Fruit fly (Drosophila melanogaster) whole organism, embryonic: ENCODE data around the gene Dop1R2.

Experiments
- ATbp ChIP-seq: fragments of 200-800 bp; sonication (Bioruptor generic); optimal IDR thresholded peaks from 2 replicates; lab custom pipeline; 2017; ENCODE audit warnings: missing biosample characterization, mild to moderate bottlenecking, missing genetic modification characterization, missing genetic modification reagents
- Bteb2 ChIP-seq: fragments of 200-800 bp; sonication (Bioruptor generic); optimal IDR thresholded peaks from 2 replicates; lab custom pipeline; 2016; ENCODE audit warnings: missing biosample characterization, missing genetic modification characterization
- CG10543 ChIP-seq: fragments of 200-800 bp; sonication (Bioruptor generic); optimal IDR thresholded peaks from 3 replicates; lab custom pipeline; 2017; ENCODE audit warnings: missing biosample characterization, mild to moderate bottlenecking, missing genetic modification characterization, moderate library complexity
- CG10654 ChIP-seq: fragments of 200-800 bp; sonication (Bioruptor generic); optimal IDR thresholded peaks from 2 replicates; lab custom pipeline; 2016; ENCODE audit warnings: missing biosample characterization, missing genetic modification characterization
- CG11247 ChIP-seq: fragments of 200-800 bp; sonication (Bioruptor generic); IDR thresholded peaks from 2 replicates; pipeline ENCODE4 v1.3.6; 2022; ENCODE audit warnings: missing biosample characterization, missing genetic modification characterization
- CG11696 ChIP-seq: fragments of 200-800 bp; sonication (Bioruptor generic); IDR thresholded peaks from 2 replicates; pipeline ENCODE4 v1.3.6; 2022; ENCODE audit warnings: missing biosample characterization, missing genetic modification characterization
- CG12155 ChIP-seq: fragments of 200-800 bp; sonication (Bioruptor generic); optimal IDR thresholded peaks from 3 replicates; lab custom pipeline; 2016; ENCODE audit warnings: missing biosample characterization, missing genetic modification characterization
- CG12236 ChIP-seq: fragments of 200-800 bp; sonication (Bioruptor generic); optimal IDR thresholded peaks from 2 replicates; lab custom pipeline; 2016; ENCODE audit warnings: missing biosample characterization, missing genetic modification characterization
- CG12769 ChIP-seq: fragments of 200-800 bp; sonication (Bioruptor generic); optimal IDR thresholded peaks from 2 replicates; lab custom pipeline; 2019; ENCODE audit warnings: missing biosample characterization, mild to moderate bottlenecking, missing genetic modification characterization, moderate library complexity
- CG14050 ChIP-seq: fragments of 200-800 bp; sonication (Bioruptor generic); IDR thresholded peaks from 3 replicates; pipeline ENCODE4 v1.3.6; 2022; ENCODE audit warnings: missing biosample characterization, missing genetic modification characterization
- CG17328 ChIP-seq: fragments of 200-800 bp; sonication (Bioruptor generic); IDR thresholded peaks from 2 replicates; pipeline ENCODE4 v1.3.6; 2022; ENCODE audit warnings: missing biosample characterization, missing genetic modification characterization
- CG17802 ChIP-seq: fragments of 200-800 bp; sonication (Bioruptor generic); optimal IDR thresholded peaks from 2 replicates; lab custom pipeline; 2018; ENCODE audit warnings: missing biosample characterization, mild to moderate bottlenecking, missing genetic modification characterization, moderate library complexity
- CG2712 ChIP-seq: fragments of 200-800 bp; optimal IDR thresholded peaks from 3 replicates; lab custom pipeline; 2019; ENCODE audit warnings: missing biosample characterization, mild to moderate bottlenecking, missing genetic modification characterization, moderate library complexity
- CG30403 ChIP-seq: fragments of 200-800 bp; sonication (Bioruptor generic); optimal IDR thresholded peaks from 3 replicates; lab custom pipeline; 2016; ENCODE audit warnings: missing biosample characterization, missing genetic modification characterization
- CG31224 ChIP-seq: fragments of 200-800 bp; sonication (Bioruptor generic); IDR thresholded peaks from 2 replicates; pipeline ENCODE4 v1.3.6; 2022; ENCODE audit warnings: missing biosample characterization, missing genetic modification characterization
- CG43689 ChIP-seq: fragments of 200-800 bp; sonication (Bioruptor generic); IDR thresholded peaks from 2 replicates; pipeline ENCODE4 v1.3.6; 2022; ENCODE audit warnings: missing biosample characterization, missing genetic modification characterization
- CG4424 ChIP-seq: fragments of 200-800 bp; sonication (Bioruptor generic); optimal IDR thresholded peaks from 3 replicates; lab custom pipeline; 2016; ENCODE audit warnings: missing biosample characterization, missing genetic modification characterization
- CG7271 ChIP-seq: fragments of 200-800 bp; sonication (Bioruptor generic); optimal IDR thresholded peaks from 2 replicates; lab custom pipeline; 2018; ENCODE audit warnings: missing biosample characterization, mild to moderate bottlenecking, missing genetic modification characterization, moderate library complexity
- CG8924 ChIP-seq: fragments of 200-800 bp; optimal IDR thresholded peaks from 3 replicates; lab custom pipeline; 2019; ENCODE audit warnings: missing biosample characterization, mild to moderate bottlenecking, missing genetic modification characterization, moderate library complexity
- CG9727 ChIP-seq: fragments of 200-800 bp; sonication (Bioruptor generic); optimal IDR thresholded peaks from 3 replicates; lab custom pipeline; 2017; ENCODE audit warnings: missing biosample characterization, mild to moderate bottlenecking, missing genetic modification characterization
- D19B ChIP-seq: fragments of 200-800 bp; sonication (Bioruptor generic); optimal IDR thresholded peaks from 2 replicates; lab custom pipeline; 2017; ENCODE audit warnings: missing biosample characterization, mild to moderate bottlenecking, missing genetic modification characterization
- Dll ChIP-seq: fragments of 200-800 bp; sonication (Bioruptor generic); IDR thresholded peaks from 4 replicates; pipeline ENCODE4 v1.3.6; 2022; ENCODE audit warnings: missing biosample characterization, missing genetic modification characterization; ENCODE audit not compliant: partially characterized antibody
- Fer1 ChIP-seq: fragments of 200-800 bp; sonication (Bioruptor generic); optimal IDR thresholded peaks from 2 replicates; lab custom pipeline; 2017; ENCODE audit warnings: missing biosample characterization, mild to moderate bottlenecking, missing genetic modification characterization
- Hand ChIP-seq: fragments of 200-800 bp; sonication (Bioruptor generic); optimal IDR thresholded peaks from 2 replicates; lab custom pipeline; 2017; ENCODE audit warnings: mild to moderate bottlenecking, missing biosample characterization, missing genetic modification reagents, missing genetic modification characterization
- Jarid2 ChIP-seq: fragments of 200-800 bp; sonication (Bioruptor generic); optimal IDR thresholded peaks from 3 replicates; lab custom pipeline; 2017; ENCODE audit warnings: mild to moderate bottlenecking, missing biosample characterization, missing genetic modification reagents, missing genetic modification characterization
- Lim3 ChIP-seq: fragments of 200-800 bp; sonication (Bioruptor generic); IDR thresholded peaks from 2 replicates; pipeline ENCODE4 v1.3.6; 2022; ENCODE audit warnings: missing biosample characterization, missing genetic modification characterization
- MBD-R2 ChIP-seq: fragments of 200-800 bp; sonication (Bioruptor generic); IDR thresholded peaks from 2 replicates; pipeline ENCODE4 v1.3.6; 2022; ENCODE audit warnings: missing biosample characterization, missing genetic modification characterization
- Myb ChIP-seq: fragments of 200-800 bp; sonication (Bioruptor generic); optimal IDR thresholded peaks from 2 replicates; lab custom pipeline; 2016; ENCODE audit warnings: missing biosample characterization, missing genetic modification characterization
- Oli ChIP-seq: fragments of 200-800 bp; sonication (Bioruptor generic); optimal IDR thresholded peaks from 2 replicates; lab custom pipeline; 2018; ENCODE audit warnings: missing biosample characterization, mild to moderate bottlenecking, missing genetic modification characterization, moderate library complexity
- Sox102F ChIP-seq: fragments of 200-800 bp; sonication (Bioruptor generic); optimal IDR thresholded peaks from 2 replicates; lab custom pipeline; 2018; ENCODE audit warnings: missing biosample characterization, mild to moderate bottlenecking, missing genetic modification characterization, moderate library complexity
- ab ChIP-seq: fragments of 200-800 bp; sonication (Bioruptor generic); optimal IDR thresholded peaks from 2 replicates; lab custom pipeline; 2016; ENCODE audit warnings: missing biosample characterization, missing genetic modification characterization
- ase ChIP-seq: fragments of 200-800 bp; sonication (Bioruptor generic); IDR thresholded peaks from 3 replicates; pipeline ENCODE4 v1.3.6; 2022; ENCODE audit warnings: missing biosample characterization, missing genetic modification characterization
- cato ChIP-seq: fragments of 200-800 bp; sonication (Bioruptor generic); optimal IDR thresholded peaks from 2 replicates; lab custom pipeline; 2016; ENCODE audit warnings: missing biosample characterization, missing genetic modification characterization, borderline replicate concordance
- dmrt99B ChIP-seq: fragments of 200-800 bp; sonication (Bioruptor generic); optimal IDR thresholded peaks from 2 replicates; lab custom pipeline; 2018; ENCODE audit warnings: missing biosample characterization, mild to moderate bottlenecking, missing genetic modification characterization, moderate library complexity
- dpn ChIP-seq, 2 experiments: fragments of 200-800 bp; sonication (Bioruptor generic); optimal IDR thresholded peaks; 3 replicates each; lab custom pipeline; 2016; ENCODE audit warnings: missing biosample characterization in 2 of 2, missing genetic modification characterization in 2 of 2
- gce ChIP-seq: fragments of 200-800 bp; sonication (Bioruptor generic); IDR thresholded peaks from 3 replicates; pipeline ENCODE4 v1.3.6; 2022; ENCODE audit warnings: missing biosample characterization, missing genetic modification characterization
- gsb ChIP-seq: fragments of 200-800 bp; sonication (Bioruptor generic); IDR thresholded peaks from 2 replicates; pipeline ENCODE4 v1.3.6; 2022; ENCODE audit warnings: missing biosample characterization, missing genetic modification characterization
- lmd ChIP-seq: fragments of 200-800 bp; sonication (Bioruptor generic); IDR thresholded peaks from 2 replicates; pipeline ENCODE4 v1.3.6; 2022; ENCODE audit warnings: missing biosample characterization, missing genetic modification characterization
- mld ChIP-seq: fragments of 200-800 bp; sonication (Bioruptor generic); IDR thresholded peaks from 3 replicates; pipeline ENCODE4 v1.3.6; 2022; ENCODE audit warnings: missing biosample characterization, missing genetic modification characterization; ENCODE audit not compliant: partially characterized antibody
- nerfin-2 ChIP-seq: fragments of 200-800 bp; sonication (Bioruptor generic); IDR thresholded peaks from 2 replicates; pipeline ENCODE4 v1.3.6; 2022; ENCODE audit warnings: missing biosample characterization, missing genetic modification characterization; ENCODE audit not compliant: partially characterized antibody
- pb ChIP-seq: fragments of 200-800 bp; sonication (Bioruptor generic); optimal IDR thresholded peaks from 3 replicates; lab custom pipeline; 2016; ENCODE audit warnings: missing biosample characterization, missing genetic modification characterization
- phol ChIP-seq: fragments of 200-800 bp; sonication (Bioruptor generic); optimal IDR thresholded peaks from 3 replicates; lab custom pipeline; 2018; ENCODE audit warnings: missing biosample characterization, mild to moderate bottlenecking, missing genetic modification characterization, moderate library complexity
- prd ChIP-seq, 3 experiments: fragments of >200 bp in 2 of 3; fragments of 200-800 bp in 1 of 3; sonication (Bioruptor generic) in 1 of 3; optimal IDR thresholded peaks in 2 of 3; IDR thresholded peaks in 1 of 3; 2 replicates in 2 of 3; 3 replicates in 1 of 3; pipeline versions ENCODE4 v1.3.6 to Lab custom; 2017 to 2022; ENCODE audit warnings: missing biosample characterization in 1 of 3, missing genetic modification characterization in 1 of 3
- sd ChIP-seq: fragments of 200-800 bp; sonication (Bioruptor generic); optimal IDR thresholded peaks from 3 replicates; lab custom pipeline; 2018; ENCODE audit warnings: missing biosample characterization, mild to moderate bottlenecking, missing genetic modification characterization, moderate library complexity
- sens ChIP-seq: fragments of 200-800 bp; sonication (Bioruptor generic); peaks from one replicate; lab custom pipeline; 2016; ENCODE audit warnings: missing biosample characterization, missing genetic modification characterization
- slp2 ChIP-seq: fragments of 200-800 bp; sonication (Bioruptor generic); optimal IDR thresholded peaks from 2 replicates; lab custom pipeline; 2016; ENCODE audit warnings: missing biosample characterization, missing genetic modification characterization
- sob ChIP-seq: fragments of 200-800 bp; sonication (Bioruptor generic); IDR thresholded peaks from 2 replicates; pipeline ENCODE4 v1.3.6; 2022; ENCODE audit warnings: missing biosample characterization, missing genetic modification characterization
- tap ChIP-seq: fragments of 200-800 bp; optimal IDR thresholded peaks from 3 replicates; lab custom pipeline; 2019; ENCODE audit warnings: missing biosample characterization, mild to moderate bottlenecking, missing genetic modification characterization, moderate library complexity
- tx ChIP-seq: fragments of 200-800 bp; sonication (Bioruptor generic); optimal IDR thresholded peaks from 2 replicates; lab custom pipeline; 2016; ENCODE audit warnings: missing biosample characterization, missing genetic modification characterization
- unpg ChIP-seq: fragments of 200-800 bp; sonication (Bioruptor generic); optimal IDR thresholded peaks from 3 replicates; lab custom pipeline; 2018; ENCODE audit warnings: missing biosample characterization, mild to moderate bottlenecking, missing genetic modification characterization, moderate library complexity

The Dop1R2 gene

dm6 chr3R:29625883-29626282 lies 33.9 kb downstream of the Dop1R2 start (continued):
- TF ChIP-seq CG12769 (tag; lab: Kevin White, UChicago) (no peak), CG9727 (GFP tag; lab: Kevin White, UChicago) (peak; percentile 30), CG17802 (tag; lab: Kevin White, UChicago) (no peak), CG17328 (GFP tag; lab: Robert Waterston, UW) (0 out of 2 replicates have a peak, but pooled peaks have one; percentile 34), lmd (GFP tag; lab: Robert Waterston, UW) (peak; percentile 36; the same call in 1 of the 2 replicates), Jarid2 (GFP tag; lab: Kevin White, UChicago) (no peak), CG8924 (peak; percentile 3), Sox102F (GFP tag; lab: Kevin White, UChicago) (peak; percentile 59), CG10543 (GFP tag; lab: Kevin White, UChicago) (no peak), cato (no peak), CG7271 (no peak), mld (no peak), sens (GFP tag; lab: Kevin White, UChicago) (peak; percentile 83), slp2 (GFP tag; lab: Kevin White, UChicago) (no peak), CG14050 (no peak; the same call in 2 of the 3 replicates), Myb (GFP tag; lab: Kevin White, UChicago) (peak; percentile 3), unpg (peak; percentile 55), Bteb2 (GFP tag; lab: Kevin White, UChicago) (no peak), tap (tag; lab: Kevin White, UChicago) (peak; percentile 21), Hand (GFP tag; lab: Kevin White, UChicago) (peak; percentile 45), phol (peak; percentile 34), D19B (GFP tag; lab: Kevin White, UChicago) (peak; percentile 0), CG4424 (GFP tag; lab: Kevin White, UChicago) (peak; percentile 45), ab (no peak), nerfin-2 (GFP tag; lab: Robert Waterston, UW) (no peak), CG30403 (GFP tag; lab: Kevin White, UChicago) (peak; percentile 47), sob (GFP tag; lab: Robert Waterston, UW) (no peak), Fer1 (GFP tag; lab: Kevin White, UChicago) (peak; percentile 62), CG12155 (peak; percentile 9), CG31224 (GFP tag; lab: Robert Waterston, UW) (0 out of 2 replicates have a peak, but pooled peaks have one; percentile 8), CG11696 (GFP tag; lab: Robert Waterston, UW) (no peak), pb (GFP tag; lab: Kevin White, UChicago) (no peak), ATbp (GFP tag; lab: Kevin White, UChicago) (peak; percentile 15), Lim3 (0 out of 2 replicates have a peak, but pooled peaks have one; percentile 29), MBD-R2 (no peak), CG12236 (no peak), sd (tag; lab: Kevin White, UChicago) (peak; percentile 24), CG43689 (GFP tag; lab: Robert Waterston, UW) (no peak), ase (GFP tag; lab: Robert Waterston, UW) (peak; percentile 46; the same call in 1 of the 3 replicates), gsb (GFP tag; lab: Robert Waterston, UW) (no peak), CG10654 (GFP tag; lab: Kevin White, UChicago) (no peak), tx (GFP tag; lab: Kevin White, UChicago) (no peak), gce (GFP tag; lab: Robert Waterston, UW) (0 out of 3 replicates have a peak, but pooled peaks have one; percentile 37), CG11247 (GFP tag; lab: Robert Waterston, UW) (peak; percentile 40; the same call in 1 of the 2 replicates), dpn (GFP tag; optimal IDR thresholded peaks at IDR 0.05; lab: Kevin White, UChicago) (no peak), Dll (GFP tag; lab: Robert Waterston, UW) (no peak), dmrt99B (peak; percentile 54), CG2712 (peak; percentile 61), prd (optimal IDR thresholded peaks at IDR 0.05; lab: Kevin White, UChicago) (no peak), prd (GFP tag; IDR thresholded peaks at IDR 0.05; lab: Robert Waterston, UW) (peak; percentile 69), Oli (tag; lab: Kevin White, UChicago) (peak; percentile 26)
